Fruit fly (Drosophila melanogaster) whole organism, wandering third instar larva: ENCODE results near the gene CG8945.

Experiments used
- Abd-B ChIP-seq: fragments of >200 bp; optimal IDR thresholded peaks from 2 replicates; lab custom pipeline; 2017; ENCODE audit warnings: missing biosample characterization, missing genetic modification characterization
- dsf ChIP-seq: sonication (Bioruptor generic); optimal IDR thresholded peaks from 2 replicates; lab custom pipeline; 2016; ENCODE audit warnings: missing biosample characterization, missing genetic modification characterization, borderline replicate concordance
- h ChIP-seq: fragments of 200-800 bp; sonication (Bioruptor generic); optimal IDR thresholded peaks from 3 replicates; lab custom pipeline; 2016; ENCODE audit warnings: missing biosample characterization, mild to moderate bottlenecking, missing genetic modification characterization
- pan ChIP-seq: fragments of >200 bp; optimal IDR thresholded peaks from 2 replicates; lab custom pipeline; 2017
- psq ChIP-seq: fragments of 200-800 bp; sonication (Bioruptor generic); optimal IDR thresholded peaks from 3 replicates; lab custom pipeline; 2017; ENCODE audit warnings: missing biosample characterization, mild to moderate bottlenecking, missing genetic modification characterization, moderate library complexity
- tai ChIP-seq: sonication (Bioruptor generic); optimal IDR thresholded peaks from 2 replicates; lab custom pipeline; 2016; ENCODE audit warnings: missing biosample characterization, missing genetic modification characterization

DNA sequence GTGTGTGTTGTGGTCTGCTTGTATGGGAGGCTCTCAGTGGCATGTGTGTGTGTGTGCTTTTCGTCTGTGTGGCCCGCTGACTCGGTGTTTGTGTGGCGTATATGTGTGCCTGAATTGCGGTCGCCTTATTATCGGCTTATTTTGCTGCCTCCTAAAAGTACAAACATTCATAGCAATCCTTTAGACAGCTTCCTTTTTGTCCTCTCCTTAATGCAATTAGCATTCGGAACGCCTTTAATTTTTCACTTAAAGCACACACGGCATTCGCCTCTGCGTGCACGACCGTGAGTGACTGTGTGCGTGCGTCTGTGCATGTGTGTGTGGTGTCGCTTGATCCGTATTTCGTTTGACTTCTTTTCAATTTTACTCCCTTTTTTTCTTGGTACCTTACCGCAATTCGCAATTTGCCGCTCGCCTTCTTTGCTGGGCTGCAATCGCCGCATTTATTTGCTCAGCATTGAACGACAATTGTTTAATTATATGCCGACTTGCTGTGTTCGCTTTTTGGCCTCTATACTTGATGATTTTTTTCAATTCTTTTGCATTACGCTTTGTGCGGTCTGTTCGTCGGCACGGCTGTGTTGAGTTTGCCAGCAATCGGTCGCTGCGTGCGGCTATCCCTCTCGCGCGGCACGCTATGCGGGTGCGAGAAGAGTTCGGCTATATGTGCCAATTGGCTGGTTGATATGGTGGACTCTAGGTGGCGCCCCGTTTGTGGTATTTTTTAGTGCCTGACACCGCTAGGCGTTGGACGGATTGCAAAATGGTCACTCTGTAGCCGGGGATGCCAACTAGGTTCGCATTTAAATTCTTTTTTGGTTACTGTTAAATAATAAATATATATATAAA lies 10.0 kb downstream of the CG8945 start, which contains the start of gene wcy:
- TF ChIP-seq pan (lab: Kevin White, UChicago), result no peak
- peak; percentile 95 for TF ChIP-seq psq (GFP tag; lab: Kevin White, UChicago)
- TF ChIP-seq h, result no peak
- no peak for TF ChIP-seq dsf (GFP tag; lab: Kevin White, UChicago)
- TF ChIP-seq Abd-B (GFP tag; lab: Kevin White, UChicago), result peak; percentile 57
- TF ChIP-seq tai, result no peak
